Worm (Caenorhabditis elegans) whole organism, L1 larva: ENCODE results near the gene mogs-1.

ENCODE experiments used
- egl-27 ChIP-seq, 2 experiments: fragments of 150-350 bp in 1 of 2; sonication (generic microtip); optimal IDR thresholded peaks; 3 replicates each; lab custom pipeline; 2017 to 2018; ENCODE audit warnings: missing biosample characterization in 2 of 2, missing genetic modification characterization in 2 of 2, missing genetic modification reagents in 2 of 2
- fos-1 ChIP-seq: fragments of 150-350 bp; optimal IDR thresholded peaks from 2 replicates; lab custom pipeline; 2014; ENCODE audit warnings: missing biosample characterization, missing genetic modification characterization
- mdl-1 ChIP-seq, 2 experiments: fragments of 150-350 bp; optimal IDR thresholded peaks; 2 replicates each; lab custom pipeline; 2014 to 2017; ENCODE audit warnings: missing biosample characterization in 2 of 2, missing genetic modification characterization in 2 of 2, inconsistent platforms in 1 of 2
- mef-2 ChIP-seq: fragments of 150-350 bp; optimal IDR thresholded peaks from 2 replicates; lab custom pipeline; 2014; ENCODE audit warnings: missing biosample characterization, missing genetic modification characterization
- nhr-76 ChIP-seq: sonication (generic microtip); optimal IDR thresholded peaks from 2 replicates; lab custom pipeline; 2017; ENCODE audit warnings: missing biosample characterization, missing genetic modification characterization
- zip-4 ChIP-seq: fragments of 200-800 bp; sonication (Bioruptor generic); optimal IDR thresholded peaks from 2 replicates; lab custom pipeline; 2018; ENCODE audit warnings: mild to moderate bottlenecking, missing genetic modification characterization, moderate library complexity, missing compliant biosample characterization

ce11 chrIV:11030893-11031292 lies 9.2 kb upstream of the mogs-1 start, which contains the start of gene hrg-4:
- no peak for TF ChIP-seq nhr-76 (tag; lab: Kevin White, UChicago)
- TF ChIP-seq mdl-1 (tag; optimal IDR thresholded peaks at IDR 0.05; lab: Kevin White, UChicago), result no peak
- no peak for TF ChIP-seq fos-1 (tag; lab: Kevin White, UChicago)
- no peak for TF ChIP-seq egl-27 (tag; optimal IDR thresholded peaks at IDR 0.05; lab: Kevin White, UChicago)
- TF ChIP-seq mef-2, result no peak
- TF ChIP-seq zip-4 (GFP tag; lab: Kevin White, UChicago), result no peak
